Worm (Caenorhabditis elegans): Measurements from ENCODE around the gene ttr-20.

ttr-20 gene

ce11 chrIV:4288332-4288731, 41.7 kb downstream of the ttr-20 start, which contains the start of gene srv-4:
Gene srv-4, minus strand, starts transcription at chrIV:4288432.
- TF ChIP-seq unc-62 (GFP tag; optimal IDR thresholded peaks at IDR 0.05): no peak

- no peak for TF ChIP-seq unc-62 (GFP tag; optimal IDR thresholded peaks at IDR 0.05)
These were observed 42.7 kb downstream of the ttr-20 start, which contains the start of gene F15E6.5 for ce11 chrIV:4289267-4289666. Gene F15E6.5, plus strand, starts transcription at chrIV:4289567.

- TF ChIP-seq unc-62 (GFP tag; optimal IDR thresholded peaks at IDR 0.05): no peak
These were observed 43.9 kb downstream of the ttr-20 start, which contains the start of gene dct-7 for ce11 chrIV:4290472-4290871. Gene dct-7, minus strand, starts transcription at chrIV:4290572.

- no peak for TF ChIP-seq unc-62 (GFP tag; optimal IDR thresholded peaks at IDR 0.05)
These were observed 44.6 kb downstream of the ttr-20 start, which contains the start of gene F15E6.4 for ce11 chrIV:4291174-4291573. Gene F15E6.4, plus strand, starts transcription at chrIV:4291474.

- TF ChIP-seq unc-62 (GFP tag; optimal IDR thresholded peaks at IDR 0.05): no peak
These were observed 46.0 kb downstream of the ttr-20 start, which contains the start of gene F15E6.10 for ce11 chrIV:4292569-4292968. Gene F15E6.10, plus strand, starts transcription at chrIV:4292869.

- no peak for TF ChIP-seq unc-62 (GFP tag; optimal IDR thresholded peaks at IDR 0.05)
These were observed 48.0 kb downstream of the ttr-20 start, which contains the start of gene F15E6.3 for ce11 chrIV:4294552-4294951. Gene F15E6.3, plus strand, starts transcription at chrIV:4294895.
